Worm (Caenorhabditis elegans) whole organism, L1 larva: ENCODE measurements around the gene lact-1.

ENCODE experiments used
- alr-1 ChIP-seq: fragments of 200-800 bp; sonication (Bioruptor generic); optimal IDR thresholded peaks from 2 replicates; lab custom pipeline; 2018; ENCODE audit warnings: borderline replicate concordance, mild to moderate bottlenecking, missing genetic modification characterization, missing compliant biosample characterization
- aly-2 ChIP-seq: fragments of 150-350 bp; optimal IDR thresholded peaks from 2 replicates; lab custom pipeline; 2014; ENCODE audit warnings: missing biosample characterization, missing genetic modification characterization
- mep-1 ChIP-seq: fragments of 150-350 bp; optimal IDR thresholded peaks from 2 replicates; lab custom pipeline; 2014; ENCODE audit warnings: missing biosample characterization, missing genetic modification characterization
- swsn-7 ChIP-seq: sonication (generic microtip); optimal IDR thresholded peaks from 2 replicates; lab custom pipeline; 2016; ENCODE audit warnings: missing genetic modification characterization, missing compliant biosample characterization
- zag-1 ChIP-seq: fragments of 150-350 bp; optimal IDR thresholded peaks from 2 replicates; lab custom pipeline; 2014; ENCODE audit warnings: missing biosample characterization, missing genetic modification characterization

- no peak for TF ChIP-seq alr-1
- no peak for TF ChIP-seq mep-1 (tag; lab: Kevin White, UChicago)
- TF ChIP-seq zag-1 (tag; lab: Kevin White, UChicago), result no peak
- TF ChIP-seq aly-2 (tag; lab: Kevin White, UChicago), result no peak
- no peak for TF ChIP-seq swsn-7 (tag; lab: Kevin White, UChicago)
Observed at ce11 chrX:7305520-7306186, 45.5 kb upstream of the lact-1 start, which contains the start of gene sur-5.
